Worm (Caenorhabditis elegans) whole organism, young adult: ENCODE measurements around the gene W04B5.6.
A peak's percentile ranks its signal among the peaks of the same experiment; 100 is the strongest.

Experiments used
- F22D6.2 ChIP-seq: sonication (generic microtip); optimal IDR thresholded peaks from 2 replicates; lab custom pipeline; 2016; ENCODE audit warnings: mild to moderate bottlenecking, missing genetic modification characterization, missing compliant biosample characterization
- F23B12.7 ChIP-seq: sonication (generic microtip); optimal IDR thresholded peaks from 2 replicates; lab custom pipeline; 2017; ENCODE audit warnings: missing genetic modification characterization, mild to moderate bottlenecking, missing compliant biosample characterization, antibody characterized with exemption, moderate library complexity; ENCODE audit not compliant: insufficient read depth
- F33H1.4 ChIP-seq: fragments of 200-800 bp; sonication (Bioruptor generic); IDR thresholded peaks from 2 replicates; pipeline ENCODE4 v1.3.6; 2022; ENCODE audit warnings: missing genetic modification reagents, missing genetic modification characterization, missing compliant biosample characterization
- K12H6.12 ChIP-seq: fragments of 200-800 bp; sonication (Bioruptor generic); optimal IDR thresholded peaks from 2 replicates; lab custom pipeline; 2018; ENCODE audit warnings: mild to moderate bottlenecking, missing genetic modification characterization, missing compliant biosample characterization
- Y67H2A.10 ChIP-seq: fragments of 200-800 bp; sonication (Bioruptor generic); conservative IDR thresholded peaks from 2 replicates; pipeline ENCODE4 v1.3.6; 2022; ENCODE audit warnings: missing genetic modification reagents, missing genetic modification characterization, missing compliant biosample characterization
- akir-1 ChIP-seq: fragments of 200-800 bp; sonication (Bioruptor generic); optimal IDR thresholded peaks from 2 replicates; lab custom pipeline; 2018; ENCODE audit warnings: mild to moderate bottlenecking, missing genetic modification characterization, moderate library complexity, missing compliant biosample characterization
- atf-7 ChIP-seq: sonication (generic microtip); optimal IDR thresholded peaks from 2 replicates; lab custom pipeline; 2017; ENCODE audit warnings: mild to moderate bottlenecking, missing genetic modification characterization, missing compliant biosample characterization
- attf-5 ChIP-seq: fragments of 200-800 bp; sonication (Bioruptor generic); optimal IDR thresholded peaks from 2 replicates; lab custom pipeline; 2018; ENCODE audit warnings: mild to moderate bottlenecking, missing genetic modification characterization, missing compliant biosample characterization
- bed-1 ChIP-seq: fragments of 200-800 bp; sonication (Bioruptor generic); IDR thresholded peaks from 2 replicates; pipeline ENCODE4 v1.3.6; 2022; ENCODE audit warnings: missing genetic modification reagents, missing genetic modification characterization, missing compliant biosample characterization
- ccch-3 ChIP-seq: fragments of 200-800 bp; sonication (Bioruptor generic); optimal IDR thresholded peaks from 2 replicates; lab custom pipeline; 2018; ENCODE audit warnings: mild to moderate bottlenecking, missing genetic modification characterization, missing compliant biosample characterization
- cebp-1 ChIP-seq, 2 experiments: fragments of 200-800 bp in 1 of 2; sonication (Bioruptor generic) in 1 of 2; sonication (generic microtip) in 1 of 2; IDR thresholded peaks in 1 of 2; optimal IDR thresholded peaks in 1 of 2; 2 replicates each; pipeline versions ENCODE4 v1.3.6 to Lab custom; 2017 to 2022; ENCODE audit warnings: missing compliant biosample characterization in 2 of 2, missing genetic modification characterization in 2 of 2, mild to moderate bottlenecking in 1 of 2, missing genetic modification reagents in 1 of 2, moderate library complexity in 1 of 2
- ceh-91 ChIP-seq: fragments of 200-800 bp; sonication (Bioruptor generic); IDR thresholded peaks from 2 replicates; pipeline ENCODE4 v1.3.6; 2022; ENCODE audit warnings: missing genetic modification reagents, missing genetic modification characterization, missing compliant biosample characterization
- chd-7 ChIP-seq: sonication (generic microtip); optimal IDR thresholded peaks from 2 replicates; lab custom pipeline; 2016; ENCODE audit warnings: mild to moderate bottlenecking, missing genetic modification characterization, moderate library complexity, missing compliant biosample characterization
- die-1 ChIP-seq: sonication (generic microtip); optimal IDR thresholded peaks from 2 replicates; lab custom pipeline; 2016; ENCODE audit warnings: missing genotype, mild to moderate bottlenecking, missing genetic modification characterization, missing compliant biosample characterization
- dox-1 ChIP-seq: fragments of 200-800 bp; sonication (Bioruptor generic); IDR thresholded peaks from 2 replicates; pipeline ENCODE4 v1.3.6; 2022; ENCODE audit warnings: missing genetic modification reagents, missing genetic modification characterization, missing compliant biosample characterization
- dpl-1 ChIP-seq: fragments of 150-350 bp; optimal IDR thresholded peaks from 2 replicates; lab custom pipeline; 2014; ENCODE audit warnings: missing biosample characterization, missing genetic modification reagents, missing genetic modification characterization
- efl-1 ChIP-seq: fragments of 150-350 bp; optimal IDR thresholded peaks from 2 replicates; lab custom pipeline; 2014; ENCODE audit warnings: missing biosample characterization, missing genetic modification reagents, missing genetic modification characterization
- egl-18 ChIP-seq: fragments of 200-800 bp; sonication (Bioruptor generic); IDR thresholded peaks from 2 replicates; pipeline ENCODE4 v1.3.6; 2022; ENCODE audit warnings: missing genetic modification reagents, missing genetic modification characterization, missing compliant biosample characterization
- ekl-4 ChIP-seq: fragments of 200-800 bp; sonication (Bioruptor generic); IDR thresholded peaks from 2 replicates; pipeline ENCODE4 v1.3.6; 2022; ENCODE audit warnings: missing genetic modification reagents, missing genetic modification characterization, missing compliant biosample characterization
- fkh-3 ChIP-seq: sonication (generic microtip); optimal IDR thresholded peaks from 2 replicates; lab custom pipeline; 2016; ENCODE audit warnings: mild to moderate bottlenecking, missing genetic modification characterization, missing compliant biosample characterization
- hmg-1.2 ChIP-seq: fragments of 200-800 bp; sonication (Bioruptor generic); IDR thresholded peaks from 2 replicates; pipeline ENCODE4 v1.3.6; 2022; ENCODE audit warnings: missing genetic modification reagents, missing genetic modification characterization, missing compliant biosample characterization
- hrde-1 ChIP-seq: sonication (generic microtip); optimal IDR thresholded peaks from 2 replicates; lab custom pipeline; 2016; ENCODE audit warnings: missing genetic modification characterization, mild to moderate bottlenecking, missing compliant biosample characterization, moderate library complexity, missing genotype, missing genetic modification reagents, borderline replicate concordance
- hsf-1 ChIP-seq: fragments of 200-800 bp; sonication (Bioruptor generic); IDR thresholded peaks from 2 replicates; pipeline ENCODE4 v1.3.6; 2022; ENCODE audit warnings: missing genetic modification reagents, missing genetic modification characterization, missing compliant biosample characterization
- let-526 ChIP-seq: fragments of 200-800 bp; sonication (Bioruptor generic); IDR thresholded peaks from 2 replicates; pipeline ENCODE4 v1.3.6; 2022; ENCODE audit warnings: missing genetic modification reagents, missing genetic modification characterization, missing compliant biosample characterization
- let-607 ChIP-seq, 2 experiments: fragments of 200-800 bp in 1 of 2; sonication (Bioruptor generic) in 1 of 2; sonication (generic microtip) in 1 of 2; optimal IDR thresholded peaks; 2 replicates each; lab custom pipeline; 2016 to 2018; ENCODE audit warnings: mild to moderate bottlenecking in 2 of 2, missing compliant biosample characterization in 2 of 2, missing genetic modification characterization in 2 of 2, moderate library complexity in 2 of 2, missing genotype in 1 of 2
- lin-35 ChIP-seq, 3 experiments: fragments of 150-350 bp in 2 of 3; sonication (generic microtip) in 1 of 3; optimal IDR thresholded peaks; 2 replicates each; lab custom pipeline; 2014 to 2018; ENCODE audit warnings: missing biosample characterization in 3 of 3, missing genetic modification characterization in 3 of 3, missing genetic modification reagents in 3 of 3
- lin-40 ChIP-seq: sonication (generic microtip); optimal IDR thresholded peaks from 2 replicates; lab custom pipeline; 2016; ENCODE audit warnings: missing genetic modification characterization, mild to moderate bottlenecking, missing compliant biosample characterization, missing genotype, missing genetic modification reagents
- lin-54 ChIP-seq: fragments of 200-800 bp; sonication (Bioruptor generic); optimal IDR thresholded peaks from 2 replicates; lab custom pipeline; 2018; ENCODE audit warnings: mild to moderate bottlenecking, missing genetic modification characterization, missing compliant biosample characterization
- lsl-1 ChIP-seq: fragments of 200-800 bp; sonication (Bioruptor generic); optimal IDR thresholded peaks from 2 replicates; lab custom pipeline; 2018; ENCODE audit warnings: mild to moderate bottlenecking, missing genetic modification characterization, moderate library complexity, missing compliant biosample characterization
- madf-6 ChIP-seq: fragments of 200-800 bp; sonication (Bioruptor generic); IDR thresholded peaks from 2 replicates; pipeline ENCODE4 v1.3.6; 2022; ENCODE audit warnings: missing genetic modification reagents, missing genetic modification characterization, missing compliant biosample characterization
- mcd-1 ChIP-seq: fragments of 200-800 bp; sonication (Bioruptor generic); IDR thresholded peaks from 2 replicates; pipeline ENCODE4 v1.3.6; 2022; ENCODE audit warnings: missing genetic modification reagents, missing genetic modification characterization, missing compliant biosample characterization
- nhr-27 ChIP-seq: fragments of 200-800 bp; sonication (Bioruptor generic); optimal IDR thresholded peaks from 2 replicates; lab custom pipeline; 2018; ENCODE audit warnings: mild to moderate bottlenecking, missing genetic modification characterization, moderate library complexity, missing compliant biosample characterization
- nhr-80 ChIP-seq: sonication (generic microtip); optimal IDR thresholded peaks from 2 replicates; lab custom pipeline; 2016; ENCODE audit warnings: missing genetic modification characterization, missing compliant biosample characterization
- pbrm-1 ChIP-seq: fragments of 200-800 bp; sonication (Bioruptor generic); IDR thresholded peaks from 2 replicates; pipeline ENCODE4 v1.3.6; 2022; ENCODE audit warnings: missing genetic modification reagents, missing genetic modification characterization, missing compliant biosample characterization
- rcor-1 ChIP-seq: fragments of 200-800 bp; sonication (Bioruptor generic); IDR thresholded peaks from 2 replicates; pipeline ENCODE4 v1.3.6; 2022; ENCODE audit warnings: missing genetic modification reagents, missing genetic modification characterization, missing compliant biosample characterization
- repo-1 ChIP-seq: sonication (generic microtip); optimal IDR thresholded peaks from 2 replicates; lab custom pipeline; 2017; ENCODE audit warnings: mild to moderate bottlenecking, missing genetic modification characterization, missing compliant biosample characterization
- snpc-1.1 ChIP-seq: sonication (generic microtip); optimal IDR thresholded peaks from 2 replicates; lab custom pipeline; 2017; ENCODE audit warnings: missing genetic modification characterization, mild to moderate bottlenecking, missing compliant biosample characterization, antibody characterized with exemption, moderate library complexity, missing genotype, missing genetic modification reagents; ENCODE audit not compliant: insufficient read depth
- snpc-4 ChIP-seq, 5 experiments: fragments of 150-350 bp in 1 of 5; sonication (generic microtip) in 4 of 5; optimal IDR thresholded peaks; 2 replicates each; lab custom pipeline; 2014 to 2018; ENCODE audit warnings: missing genetic modification characterization in 5 of 5, missing biosample characterization in 3 of 5, antibody characterized with exemption in 2 of 5, mild to moderate bottlenecking in 2 of 5, missing compliant biosample characterization in 2 of 5, missing genotype in 2 of 5, moderate library complexity in 2 of 5, missing genetic modification reagents in 1 of 5
- tbp1 ChIP-seq: fragments of 200-800 bp; sonication (Bioruptor generic); optimal IDR thresholded peaks from 2 replicates; lab custom pipeline; 2018; ENCODE audit warnings: mild to moderate bottlenecking, missing genetic modification characterization, missing compliant biosample characterization
- tlf-1 ChIP-seq: fragments of 200-800 bp; sonication (Bioruptor generic); optimal IDR thresholded peaks from 2 replicates; lab custom pipeline; 2018; ENCODE audit warnings: mild to moderate bottlenecking, missing genetic modification characterization, missing compliant biosample characterization
- unc-62 ChIP-seq: fragments of 150-350 bp; optimal IDR thresholded peaks from 2 replicates; lab custom pipeline; 2014; ENCODE audit warnings: missing biosample characterization, missing genetic modification reagents, missing genetic modification characterization
- xnd-1 ChIP-seq: sonication (generic microtip); optimal IDR thresholded peaks from 2 replicates; lab custom pipeline; 2016; ENCODE audit warnings: missing genotype, missing genetic modification reagents, missing genetic modification characterization, missing compliant biosample characterization
- zim-3 ChIP-seq: sonication (generic microtip); optimal IDR thresholded peaks from 2 replicates; lab custom pipeline; 2017; ENCODE audit warnings: mild to moderate bottlenecking, missing genetic modification characterization, moderate library complexity, missing compliant biosample characterization

The W04B5.6 gene

ce11 chrIII:2418981-2419380, 16.3 kb downstream of the W04B5.6 start:
- no peak for TF ChIP-seq ekl-4 (GFP tag; lab: Robert Waterston, UW)
- 0 out of 2 replicates have a peak, but pooled peaks have one; percentile 16 for TF ChIP-seq hmg-1.2 (GFP tag; lab: Robert Waterston, UW)
- no peak for TF ChIP-seq ceh-91 (GFP tag; lab: Robert Waterston, UW)
- no peak for TF ChIP-seq attf-5
- no peak for TF ChIP-seq F22D6.2 (tag; lab: Kevin White, UChicago)
- 0 out of 2 replicates have a peak, but pooled peaks have one; percentile 19 for TF ChIP-seq madf-6 (GFP tag; lab: Robert Waterston, UW)
- no peak for TF ChIP-seq F23B12.7 (tag; lab: Kevin White, UChicago)
- no peak for TF ChIP-seq unc-62 (GFP tag; lab: Kevin White, UChicago)

DNA sequence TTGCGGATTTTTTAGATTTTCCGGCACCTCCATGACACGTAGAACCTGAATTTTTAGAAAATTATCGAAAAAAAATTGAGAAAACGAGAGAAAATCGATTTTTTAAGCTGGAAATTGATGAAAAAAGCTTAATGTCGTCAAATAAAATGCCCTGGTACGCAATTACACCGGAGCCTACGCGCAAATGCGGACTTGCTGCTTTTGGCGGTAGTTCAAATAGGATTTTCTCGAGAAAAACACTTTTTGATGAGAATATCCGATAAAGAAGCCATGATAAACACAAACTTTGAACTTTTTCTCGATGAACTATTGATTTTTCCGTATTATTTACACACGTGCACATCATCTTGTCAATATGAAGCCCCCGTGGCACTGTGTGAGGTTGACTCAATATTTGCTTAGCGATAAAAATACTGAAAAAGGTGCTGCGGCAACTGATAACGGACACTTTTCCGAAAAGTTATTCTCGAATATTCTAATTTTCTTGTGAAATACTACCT, 17.1 kb downstream of the W04B5.6 start, which contains the start of the genes W04B5.5 and W04B5.3:
TSS of gene W04B5.5 (minus strand) at position 51 of the 500 bp plus-strand sequence.
TSS of gene W04B5.3 (plus strand) at position 356 of the 500 bp plus-strand sequence.
- TF ChIP-seq lin-35 (GFP tag; optimal IDR thresholded peaks at IDR 0.05; lab: Kevin White, UChicago) (peak in 2 of 3 experiments; percentile 68 to 82), efl-1 (GFP tag; lab: Kevin White, UChicago) (peak; percentile 82), snpc-1.1 (no peak), let-607 (tag; optimal IDR thresholded peaks at IDR 0.05; lab: Kevin White, UChicago) (peak in 1 of 2 experiments; percentile 26), lin-54 (GFP tag; lab: Kevin White, UChicago) (peak; percentile 94), K12H6.12 (tag; lab: Kevin White, UChicago) (no peak), pbrm-1 (GFP tag; lab: Robert Waterston, UW) (peak; percentile 60; the same call in 1 of the 2 replicates), akir-1 (GFP tag; lab: Kevin White, UChicago) (no peak), lsl-1 (GFP tag; lab: Kevin White, UChicago) (peak; percentile 37), madf-6 (GFP tag; lab: Robert Waterston, UW) (peak; percentile 68), snpc-4 (GFP tag; optimal IDR thresholded peaks at IDR 0.05; lab: Kevin White, UChicago) (no peak), snpc-4 (tag; optimal IDR thresholded peaks at IDR 0.05; lab: Kevin White, UChicago) (peak in 1 of 4 experiments; percentile 0), mcd-1 (peak; percentile 73), fkh-3 (no peak), lin-40 (tag; lab: Kevin White, UChicago) (peak; percentile 34), Y67H2A.10 (no peak), dpl-1 (GFP tag; lab: Kevin White, UChicago) (peak; percentile 80), nhr-80 (peak; percentile 29), hrde-1 (tag; lab: Kevin White, UChicago) (no peak), cebp-1 (GFP tag; IDR thresholded peaks at IDR 0.05; lab: Robert Waterston, UW) (0 out of 2 replicates have a peak, but pooled peaks have one; percentile 24), cebp-1 (tag; optimal IDR thresholded peaks at IDR 0.05; lab: Kevin White, UChicago) (peak; percentile 61), bed-1 (GFP tag; lab: Robert Waterston, UW) (no peak), egl-18 (GFP tag; lab: Robert Waterston, UW) (no peak), unc-62 (GFP tag; lab: Kevin White, UChicago) (peak; percentile 32), F33H1.4 (GFP tag; lab: Robert Waterston, UW) (peak; percentile 52), atf-7 (tag; lab: Kevin White, UChicago) (no peak), ccch-3 (GFP tag; lab: Kevin White, UChicago) (no peak), xnd-1 (tag; lab: Kevin White, UChicago) (no peak), chd-7 (no peak), tbp1 (peak; percentile 31), dox-1 (GFP tag; lab: Robert Waterston, UW) (peak; percentile 41; the same call in 1 of the 2 replicates), attf-5 (peak; percentile 25), tlf-1 (peak; percentile 19), zim-3 (tag; lab: Kevin White, UChicago) (no peak), rcor-1 (0 out of 2 replicates have a peak, but pooled peaks have one; percentile 12), hsf-1 (GFP tag; lab: Robert Waterston, UW) (peak; percentile 38; the same call in 1 of the 2 replicates), nhr-27 (tag; lab: Kevin White, UChicago) (no peak), die-1 (tag; lab: Kevin White, UChicago) (no peak), let-526 (GFP tag; lab: Robert Waterston, UW) (no peak), repo-1 (tag; lab: Kevin White, UChicago) (no peak)
